Worm (Caenorhabditis elegans): Measurements from ENCODE around the gene C53D6.4.

C53D6.4 gene

DNA sequence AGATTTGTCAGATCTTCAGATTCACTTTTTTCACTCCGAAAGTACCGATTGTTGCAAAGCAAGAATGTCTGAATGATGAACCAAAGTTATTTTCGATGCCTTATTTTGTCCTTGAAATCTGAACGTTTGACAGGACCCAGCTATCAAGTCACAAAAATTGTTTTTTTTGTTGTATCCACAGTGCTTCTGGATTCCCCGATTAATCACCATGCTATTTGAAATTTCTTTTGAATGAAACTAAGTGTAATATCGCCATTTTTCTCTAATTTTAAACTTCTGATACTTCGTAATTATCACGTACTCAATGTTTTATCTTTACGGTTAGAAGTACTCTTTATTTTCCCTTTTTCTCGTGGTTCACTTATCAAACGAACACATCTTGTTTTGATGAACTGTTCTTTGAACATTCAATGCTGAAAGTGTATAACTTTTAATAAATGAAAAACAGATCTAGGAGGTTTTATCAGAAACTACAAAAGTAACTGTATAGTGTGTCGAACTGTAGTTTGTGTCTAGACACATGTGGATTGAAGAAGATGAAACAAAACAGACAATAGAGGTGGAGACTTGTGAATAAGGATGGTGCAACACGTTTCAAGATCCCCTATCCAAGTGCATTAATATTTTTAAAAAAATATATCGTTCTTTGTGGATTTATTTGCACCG is 30.9 kb upstream of the C53D6.4 start:
- TF ChIP-seq sma-9 (GFP tag; optimal IDR thresholded peaks at IDR 0.05) (peak; percentile 34), sma-9 (tag; optimal IDR thresholded peaks at IDR 0.05) (no peak), sem-4 (tag; optimal IDR thresholded peaks at IDR 0.05) (no peak), blmp-1 (tag; optimal IDR thresholded peaks at IDR 0.05; ENCODE audit: insufficient read depth) (peak; percentile 74), nhr-25 (tag; optimal IDR thresholded peaks at IDR 0.05) (peak; percentile 38)

DNA sequence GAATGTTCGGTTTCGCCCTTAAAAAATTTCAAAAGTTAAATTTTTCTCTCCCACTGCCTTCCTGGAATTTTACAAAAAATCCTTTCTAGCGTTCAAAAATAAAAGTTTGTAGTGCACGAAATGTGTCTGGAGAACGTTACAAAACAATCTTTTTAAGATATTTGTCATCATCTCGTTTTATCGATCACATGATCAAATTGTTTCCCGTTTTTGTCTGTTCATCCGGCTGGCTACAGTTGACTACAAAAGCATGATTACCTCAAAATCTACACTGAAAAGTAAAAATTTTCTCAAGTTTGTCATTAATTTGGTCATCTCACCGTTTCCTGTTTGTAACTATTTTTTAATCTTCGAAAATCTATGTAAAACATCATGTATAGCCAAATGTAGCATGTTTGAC is 30.3 kb upstream of the C53D6.4 start:
- no peak for TF ChIP-seq ceh-16 (tag; optimal IDR thresholded peaks at IDR 0.05)
- TF ChIP-seq nhr-25 (tag; optimal IDR thresholded peaks at IDR 0.05) = peak; percentile 30
- no peak for TF ChIP-seq elt-1 (tag; optimal IDR thresholded peaks at IDR 0.05)
- TF ChIP-seq lsy-2 (tag; optimal IDR thresholded peaks at IDR 0.05) = no peak
- no peak for TF ChIP-seq nhr-10 (tag; optimal IDR thresholded peaks at IDR 0.05)

DNA sequence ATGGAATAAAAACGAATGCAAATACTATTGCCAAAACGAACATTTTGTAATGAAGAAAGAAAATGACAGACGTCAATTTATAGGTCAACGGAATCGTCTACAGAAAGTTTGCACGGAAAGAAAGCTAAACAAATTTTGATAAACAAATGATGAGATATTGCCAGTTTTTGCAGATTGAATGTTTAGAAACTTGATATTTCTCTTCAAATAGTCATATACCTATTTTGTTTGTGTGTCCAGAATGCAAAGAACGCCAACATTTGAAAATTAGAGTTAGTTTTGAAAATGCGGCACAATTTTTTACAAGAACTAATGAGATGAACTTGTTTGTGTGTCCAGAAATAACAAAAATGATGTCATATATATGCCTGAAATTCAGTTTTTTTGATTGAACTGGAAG is 24.5 kb upstream of the C53D6.4 start, which contains the start of gene Y73F4A.1:
Y73F4A.1 (minus strand) TSS at position 101 of the 400 bp plus-strand sequence.
- TF ChIP-seq mdl-1 (tag; optimal IDR thresholded peaks at IDR 0.05) = no peak
- TF ChIP-seq ZK546.5 (tag; optimal IDR thresholded peaks at IDR 0.05) = no peak
- no peak for TF ChIP-seq C34F6.9 (tag; optimal IDR thresholded peaks at IDR 0.05)
- no peak for TF ChIP-seq Y55F3AM.14 (GFP tag; optimal IDR thresholded peaks at IDR 0.05)
- no peak for TF ChIP-seq lsy-2 (tag; optimal IDR thresholded peaks at IDR 0.05)
- no peak for TF ChIP-seq lin-39 (tag; optimal IDR thresholded peaks at IDR 0.05)
- TF ChIP-seq sma-9 (GFP tag; optimal IDR thresholded peaks at IDR 0.05) = no peak
- no peak for TF ChIP-seq sma-9 (tag; optimal IDR thresholded peaks at IDR 0.05)
- TF ChIP-seq nhr-129 (tag; optimal IDR thresholded peaks at IDR 0.05) = no peak
- no peak for TF ChIP-seq sem-4 (tag; optimal IDR thresholded peaks at IDR 0.05)
- TF ChIP-seq elt-3 (tag; optimal IDR thresholded peaks at IDR 0.05) = no peak
- no peak for TF ChIP-seq nhr-11 (tag; optimal IDR thresholded peaks at IDR 0.05)
- TF ChIP-seq ztf-11 (tag; optimal IDR thresholded peaks at IDR 0.05) = no peak

DNA sequence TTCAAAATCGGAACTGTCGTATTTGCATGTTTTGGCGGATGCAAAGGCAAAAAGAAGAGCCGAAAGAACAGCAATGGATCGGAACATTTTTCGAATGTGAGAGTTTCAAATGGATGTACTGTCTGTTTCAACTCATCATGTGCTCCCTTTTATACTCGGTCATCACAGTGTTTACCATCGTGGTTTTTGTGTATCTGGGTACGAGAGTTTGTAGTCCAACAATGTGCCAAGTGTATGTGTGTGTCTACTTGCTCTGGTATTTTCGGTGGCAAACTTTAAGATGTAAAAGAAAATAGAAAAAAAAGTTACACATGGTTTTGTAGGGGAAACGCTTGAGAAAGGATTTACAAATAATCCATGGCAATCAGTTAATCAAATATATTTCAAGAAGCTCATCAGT is 22.5 kb upstream of the C53D6.4 start, which contains the start of gene Y73F4A.2:
Y73F4A.2 (minus strand) TSS at position 124 of the 400 bp plus-strand sequence.
- TF ChIP-seq ztf-4 (tag; optimal IDR thresholded peaks at IDR 0.05) (no peak), nhr-129 (tag; optimal IDR thresholded peaks at IDR 0.05) (peak; percentile 23), F13H6.1 (tag; optimal IDR thresholded peaks at IDR 0.05) (peak; percentile 17), lin-11 (tag; optimal IDR thresholded peaks at IDR 0.05) (no peak)

DNA sequence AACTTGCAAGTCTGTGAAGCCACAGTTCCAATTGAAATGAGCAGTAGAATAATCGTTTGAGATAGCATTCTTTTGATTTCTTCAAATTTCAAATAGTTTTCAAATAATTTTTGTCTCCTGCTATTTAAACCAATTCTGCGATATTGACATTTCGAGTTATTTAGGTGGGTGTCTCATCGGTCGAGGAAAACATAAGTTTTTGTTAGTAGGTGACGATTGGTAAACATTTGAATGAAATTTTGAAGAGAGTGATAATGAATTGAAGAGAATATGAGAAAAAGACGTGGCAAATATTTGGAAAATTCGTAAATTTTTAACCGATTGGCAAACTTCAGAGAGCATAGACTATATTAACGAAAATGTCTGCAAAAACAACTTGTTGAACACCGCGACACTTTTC is 19.7 kb upstream of the C53D6.4 start, which contains the start of gene Y73F4A.3:
Y73F4A.3 (minus strand) TSS at position 101 of the 400 bp plus-strand sequence.
- peak; percentile 4 for TF ChIP-seq F13H6.1 (tag; optimal IDR thresholded peaks at IDR 0.05)
- TF ChIP-seq nhr-25 (tag; optimal IDR thresholded peaks at IDR 0.05) = no peak

DNA sequence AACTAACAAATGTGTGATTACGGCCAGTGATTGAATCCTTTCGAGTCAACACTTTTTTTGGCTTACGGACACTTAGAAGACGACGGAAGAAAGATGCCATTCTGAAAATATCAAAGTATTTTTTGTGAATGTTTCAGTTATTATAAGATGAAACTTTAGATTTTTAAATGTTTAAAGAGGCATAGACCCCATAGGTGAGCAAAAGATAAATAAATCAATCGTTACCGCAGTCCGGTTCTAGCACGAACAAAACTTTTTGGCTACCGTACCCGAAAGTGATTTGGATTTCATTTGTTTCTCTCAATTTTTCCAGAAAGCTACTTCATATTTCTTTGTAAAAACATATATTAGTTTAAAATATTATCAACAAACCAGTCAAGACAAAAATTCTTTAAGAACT is 16.3 kb upstream of the C53D6.4 start, which contains the start of gene C53D6.7:
C53D6.7 (minus strand) TSS at position 101 of the 400 bp plus-strand sequence.
- no peak for TF ChIP-seq mab-5 (tag; optimal IDR thresholded peaks at IDR 0.05)
- no peak for TF ChIP-seq nhr-129 (tag; optimal IDR thresholded peaks at IDR 0.05)
- TF ChIP-seq alr-1 (tag; optimal IDR thresholded peaks at IDR 0.05) = no peak
- no peak for TF ChIP-seq elt-3 (tag; optimal IDR thresholded peaks at IDR 0.05)
- TF ChIP-seq unc-62 (GFP tag; optimal IDR thresholded peaks at IDR 0.05) = no peak
- no peak for TF ChIP-seq nhr-12 (tag; optimal IDR thresholded peaks at IDR 0.05)
- no peak for TF ChIP-seq zag-1 (tag; optimal IDR thresholded peaks at IDR 0.05)
- no peak for TF ChIP-seq nhr-10 (tag; optimal IDR thresholded peaks at IDR 0.05)
- no peak for TF ChIP-seq fos-1 (tag; optimal IDR thresholded peaks at IDR 0.05)
- TF ChIP-seq mbf-1 (tag; optimal IDR thresholded peaks at IDR 0.05) = no peak
- no peak for TF ChIP-seq nhr-23 (tag; optimal IDR thresholded peaks at IDR 0.05)
- TF ChIP-seq unc-39 (tag; optimal IDR thresholded peaks at IDR 0.05) = no peak
- no peak for TF ChIP-seq Y55F3AM.14 (GFP tag; optimal IDR thresholded peaks at IDR 0.05)

DNA sequence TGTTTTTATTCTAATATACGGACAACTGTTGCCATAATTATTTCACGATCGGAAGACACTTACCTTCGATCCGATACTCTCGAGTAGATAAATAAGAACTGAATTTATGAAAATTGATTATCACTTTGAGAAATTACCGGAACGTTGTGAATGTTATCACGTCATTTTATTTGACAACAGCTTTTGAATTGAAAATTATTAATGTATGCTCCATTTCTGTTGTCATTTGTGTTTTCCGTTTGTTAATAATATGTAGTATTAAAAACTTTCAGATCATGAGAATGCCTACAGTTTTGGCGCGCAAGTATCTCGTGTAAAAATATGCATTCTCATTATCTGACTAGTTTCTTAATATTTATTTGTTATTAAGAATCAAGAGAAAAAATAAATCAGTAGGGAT is 13.6 kb upstream of the C53D6.4 start, which contains the start of gene C53D6.10:
C53D6.10 (minus strand) TSS at position 101 of the 400 bp plus-strand sequence.
- TF ChIP-seq fos-1 (tag; optimal IDR thresholded peaks at IDR 0.05) = no peak
- no peak for TF ChIP-seq unc-39 (tag; optimal IDR thresholded peaks at IDR 0.05)
- no peak for TF ChIP-seq aly-2 (tag; optimal IDR thresholded peaks at IDR 0.05)
- no peak for TF ChIP-seq elt-3 (tag; optimal IDR thresholded peaks at IDR 0.05)
